Worm (Caenorhabditis elegans) whole organism, L1 larva: Measurements from ENCODE around the gene H40L08.3.

Experiments
- C16A3.4 ChIP-seq: fragments of 150-350 bp; optimal IDR thresholded peaks from 2 replicates; lab custom pipeline; 2014; ENCODE audit warnings: missing biosample characterization, missing genetic modification characterization
- Y116A8C.19 ChIP-seq: sonication (generic microtip); optimal IDR thresholded peaks from 2 replicates; lab custom pipeline; 2016; ENCODE audit warnings: missing compliant biosample characterization, missing genetic modification characterization, borderline replicate concordance
- aha-1 ChIP-seq: fragments of 150-350 bp; optimal IDR thresholded peaks from 2 replicates; lab custom pipeline; 2014; ENCODE audit warnings: missing biosample characterization, missing genetic modification characterization
- aly-2 ChIP-seq: fragments of 150-350 bp; optimal IDR thresholded peaks from 2 replicates; lab custom pipeline; 2014; ENCODE audit warnings: missing biosample characterization, missing genetic modification characterization
- ama-1 ChIP-seq: fragments of 150-350 bp; optimal IDR thresholded peaks from 2 replicates; lab custom pipeline; 2014
- ceh-82 ChIP-seq, 3 experiments: fragments of 150-350 bp in 1 of 3; sonication (generic microtip) in 2 of 3; optimal IDR thresholded peaks; 2 replicates each; lab custom pipeline; 2014 to 2017; ENCODE audit warnings: missing biosample characterization in 3 of 3, missing genetic modification characterization in 3 of 3
- efl-1 ChIP-seq, 4 experiments: fragments of 150-350 bp; optimal IDR thresholded peaks in 3 of 4; peaks in 1 of 4; 1 replicate in 1 of 4; 2 replicates in 3 of 4; lab custom pipeline; 2014; ENCODE audit warnings: missing biosample characterization in 2 of 4, missing genetic modification characterization in 2 of 4, missing genetic modification reagents in 2 of 4
- elt-3 ChIP-seq, 6 experiments: fragments of 150-350 bp in 1 of 6; sonication (generic microtip); optimal IDR thresholded peaks; 2 replicates each; lab custom pipeline; 2017 to 2018; ENCODE audit warnings: missing biosample characterization in 6 of 6, missing genetic modification characterization in 6 of 6, inconsistent platforms in 1 of 6
- ets-5 ChIP-seq: fragments of 200-800 bp; sonication (Bioruptor generic); IDR thresholded peaks from 2 replicates; pipeline ENCODE4 v1.3.6; 2022; ENCODE audit warnings: missing genetic modification characterization, missing compliant biosample characterization
- fkh-10 ChIP-seq: sonication (generic microtip); optimal IDR thresholded peaks from 2 replicates; lab custom pipeline; 2017; ENCODE audit warnings: missing biosample characterization, missing genetic modification reagents, missing genetic modification characterization
- fkh-4 ChIP-seq: sonication (generic microtip); optimal IDR thresholded peaks from 2 replicates; lab custom pipeline; 2016; ENCODE audit warnings: missing compliant biosample characterization, missing genetic modification characterization, borderline replicate concordance
- hpl-2 ChIP-seq: fragments of 150-350 bp; optimal IDR thresholded peaks from 2 replicates; lab custom pipeline; 2014; ENCODE audit warnings: missing biosample characterization, missing genetic modification reagents, missing genetic modification characterization
- irx-1 ChIP-seq: sonication (generic microtip); optimal IDR thresholded peaks from 2 replicates; lab custom pipeline; 2016; ENCODE audit warnings: missing genetic modification characterization, missing compliant biosample characterization
- isw-1 ChIP-seq: fragments of 200-800 bp; sonication (Bioruptor generic); IDR thresholded peaks from 2 replicates; pipeline ENCODE4 v1.3.6; 2022; ENCODE audit warnings: missing genetic modification characterization, missing compliant biosample characterization
- jun-1 ChIP-seq: fragments of 150-350 bp; optimal IDR thresholded peaks from 2 replicates; lab custom pipeline; 2014; ENCODE audit warnings: missing biosample characterization, missing genetic modification reagents, missing genetic modification characterization
- mdl-1 ChIP-seq, 2 experiments: fragments of 150-350 bp; optimal IDR thresholded peaks; 2 replicates each; lab custom pipeline; 2014 to 2017; ENCODE audit warnings: missing biosample characterization in 2 of 2, missing genetic modification characterization in 2 of 2, inconsistent platforms in 1 of 2
- mep-1 ChIP-seq: fragments of 150-350 bp; optimal IDR thresholded peaks from 2 replicates; lab custom pipeline; 2014; ENCODE audit warnings: missing biosample characterization, missing genetic modification characterization
- nhr-11 ChIP-seq: fragments of 150-350 bp; optimal IDR thresholded peaks from 2 replicates; lab custom pipeline; 2014; ENCODE audit warnings: missing biosample characterization, missing genetic modification characterization
- nhr-19 ChIP-seq: fragments of 200-800 bp; sonication (Bioruptor generic); conservative IDR thresholded peaks from 2 replicates; pipeline ENCODE4 v1.3.6; 2022; ENCODE audit warnings: missing genetic modification characterization, missing compliant biosample characterization
- nhr-20 ChIP-seq: sonication (generic microtip); optimal IDR thresholded peaks from 2 replicates; lab custom pipeline; 2016; ENCODE audit warnings: mild to moderate bottlenecking, missing genetic modification characterization, missing compliant biosample characterization
- nhr-237 ChIP-seq: fragments of 150-350 bp; optimal IDR thresholded peaks from 2 replicates; lab custom pipeline; 2014; ENCODE audit warnings: missing biosample characterization, missing genetic modification characterization
- nhr-47 ChIP-seq: sonication (generic microtip); optimal IDR thresholded peaks from 2 replicates; lab custom pipeline; 2016; ENCODE audit warnings: mild to moderate bottlenecking, missing genetic modification characterization, moderate library complexity, missing compliant biosample characterization
- nhr-84 ChIP-seq: sonication (generic microtip); optimal IDR thresholded peaks from 2 replicates; lab custom pipeline; 2017; ENCODE audit warnings: missing biosample characterization, missing genetic modification characterization
- nhr-85 ChIP-seq: sonication (generic microtip); peaks from one replicate; lab custom pipeline; 2016; ENCODE audit warnings: missing genetic modification characterization, inconsistent platforms, missing compliant biosample characterization
- pag-3 ChIP-seq: sonication (generic microtip); optimal IDR thresholded peaks from 2 replicates; lab custom pipeline; 2017; ENCODE audit warnings: missing genetic modification characterization, mild to moderate bottlenecking, missing compliant biosample characterization, antibody characterized with exemption, borderline replicate concordance; ENCODE audit not compliant: insufficient read depth
- pqm-1 ChIP-seq: sonication (generic microtip); optimal IDR thresholded peaks from 3 replicates; lab custom pipeline; 2017; ENCODE audit warnings: missing biosample characterization, missing genetic modification characterization
- rnt-1 ChIP-seq: sonication (generic microtip); optimal IDR thresholded peaks from 2 replicates; lab custom pipeline; 2016; ENCODE audit warnings: mild to moderate bottlenecking, missing genetic modification characterization, moderate library complexity, missing compliant biosample characterization
- snpc-4 ChIP-seq: fragments of 150-350 bp; optimal IDR thresholded peaks from 2 replicates; lab custom pipeline; 2014; ENCODE audit warnings: missing biosample characterization, missing genetic modification characterization
- snu-23 ChIP-seq: sonication (generic microtip); optimal IDR thresholded peaks from 2 replicates; lab custom pipeline; 2016; ENCODE audit warnings: missing genetic modification characterization, missing compliant biosample characterization
- tbx-2 ChIP-seq: sonication (generic microtip); optimal IDR thresholded peaks from 2 replicates; lab custom pipeline; 2016; ENCODE audit warnings: missing genetic modification characterization, missing compliant biosample characterization
- unc-98 ChIP-seq: fragments of 200-800 bp; sonication (Bioruptor generic); IDR thresholded peaks from 2 replicates; pipeline ENCODE4 v1.3.6; 2022; ENCODE audit warnings: missing genetic modification characterization, missing compliant biosample characterization

The H40L08.3 gene

ce11 chrX:15070137-15070536 is 5.8 kb downstream of the H40L08.3 start:
- TF ChIP-seq jun-1 (tag; lab: Kevin White, UChicago) (no peak), snpc-4 (tag; lab: Kevin White, UChicago) (peak; percentile 54)

ce11 chrX:15069242-15069641 is 6.7 kb downstream of the H40L08.3 start, which contains the start of gene mam-6:
TSS of gene mam-6 (minus strand) at chrX:15069342.
- no peak for TF ChIP-seq nhr-11 (tag; lab: Kevin White, UChicago)
- TF ChIP-seq, all 84 proteins: peak for 0

ce11 chrX:15060303-15060702 is 15.6 kb downstream of the H40L08.3 start, which contains the start of gene fbxa-96:
TSS of gene fbxa-96 (minus strand) at chrX:15060403.
- TF ChIP-seq ets-5 (GFP tag; lab: Robert Waterston, UW) (no peak), C16A3.4 (no peak), rnt-1 (tag; lab: Kevin White, UChicago) (no peak), aha-1 (tag; lab: Kevin White, UChicago) (no peak), aly-2 (no peak), elt-3 (tag; optimal IDR thresholded peaks at IDR 0.05; lab: Kevin White, UChicago) (no peak), tbx-2 (no peak), pag-3 (tag; lab: Kevin White, UChicago) (no peak), fkh-10 (GFP tag; lab: Kevin White, UChicago) (no peak), isw-1 (GFP tag; lab: Robert Waterston, UW) (no peak), hpl-2 (GFP tag; lab: Kevin White, UChicago) (no peak), unc-98 (GFP tag; lab: Robert Waterston, UW) (no peak), pqm-1 (tag; lab: Kevin White, UChicago) (no peak)

ce11 chrX:15057900-15058299 is 18.0 kb downstream of the H40L08.3 start:
- TF ChIP-seq fkh-4 (tag; lab: Kevin White, UChicago) (no peak), nhr-20 (no peak), nhr-47 (tag; lab: Kevin White, UChicago) (no peak), ceh-82 (tag; optimal IDR thresholded peaks at IDR 0.05; lab: Kevin White, UChicago) (no peak)
- TF ChIP-seq, all 84 proteins: peak for 0

DNA sequence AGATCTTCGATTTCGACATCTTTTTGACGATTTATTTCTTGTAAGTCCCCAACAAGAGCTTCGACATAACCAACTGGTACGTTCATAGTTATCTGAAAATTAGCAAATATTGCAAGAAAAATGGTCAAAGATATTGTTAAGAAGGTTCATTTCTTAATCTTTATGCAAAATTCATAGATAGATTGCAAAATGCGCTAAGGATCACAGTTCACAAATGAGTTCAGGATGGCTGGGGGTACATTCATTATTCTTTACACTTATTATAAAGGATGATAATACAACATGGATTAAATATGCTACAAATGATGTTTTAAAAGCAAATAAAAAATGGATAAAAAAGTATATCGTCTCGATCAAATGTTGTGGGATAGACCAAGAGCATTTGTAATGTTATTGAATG is 19.2 kb downstream of the H40L08.3 start, which contains the start of gene H03G16.5:
Gene H03G16.5, minus strand, starts transcription at position 101 of the 400 bp plus-strand sequence.
- no peak for TF ChIP-seq mep-1 (tag; lab: Kevin White, UChicago)
- TF ChIP-seq aha-1 (tag; lab: Kevin White, UChicago), result no peak
- no peak for TF ChIP-seq nhr-84 (tag; lab: Kevin White, UChicago)
- TF ChIP-seq nhr-85 (tag; lab: Kevin White, UChicago), result no peak
- no peak for TF ChIP-seq nhr-19 (GFP tag; lab: Robert Waterston, UW)
- TF ChIP-seq Y116A8C.19, result no peak
- TF ChIP-seq C16A3.4, result no peak
- TF ChIP-seq, all 84 proteins: peak for 0

- no peak for TF ChIP-seq mep-1 (tag; lab: Kevin White, UChicago)
- no peak for TF ChIP-seq nhr-237
- no peak for TF ChIP-seq mdl-1 (tag; optimal IDR thresholded peaks at IDR 0.05; lab: Kevin White, UChicago)
- no peak for TF ChIP-seq snu-23 (GFP tag; lab: Kevin White, UChicago)
- TF ChIP-seq nhr-19 (GFP tag; lab: Robert Waterston, UW), result no peak
- TF ChIP-seq irx-1 (tag; lab: Kevin White, UChicago), result no peak
- TF ChIP-seq, all 84 proteins: peak for 0
Observed at ce11 chrX:15055914-15056313, 20.0 kb downstream of the H40L08.3 start, which contains the start of gene H03G16.7. TSS of gene H03G16.7 (minus strand) at chrX:15056014.

DNA sequence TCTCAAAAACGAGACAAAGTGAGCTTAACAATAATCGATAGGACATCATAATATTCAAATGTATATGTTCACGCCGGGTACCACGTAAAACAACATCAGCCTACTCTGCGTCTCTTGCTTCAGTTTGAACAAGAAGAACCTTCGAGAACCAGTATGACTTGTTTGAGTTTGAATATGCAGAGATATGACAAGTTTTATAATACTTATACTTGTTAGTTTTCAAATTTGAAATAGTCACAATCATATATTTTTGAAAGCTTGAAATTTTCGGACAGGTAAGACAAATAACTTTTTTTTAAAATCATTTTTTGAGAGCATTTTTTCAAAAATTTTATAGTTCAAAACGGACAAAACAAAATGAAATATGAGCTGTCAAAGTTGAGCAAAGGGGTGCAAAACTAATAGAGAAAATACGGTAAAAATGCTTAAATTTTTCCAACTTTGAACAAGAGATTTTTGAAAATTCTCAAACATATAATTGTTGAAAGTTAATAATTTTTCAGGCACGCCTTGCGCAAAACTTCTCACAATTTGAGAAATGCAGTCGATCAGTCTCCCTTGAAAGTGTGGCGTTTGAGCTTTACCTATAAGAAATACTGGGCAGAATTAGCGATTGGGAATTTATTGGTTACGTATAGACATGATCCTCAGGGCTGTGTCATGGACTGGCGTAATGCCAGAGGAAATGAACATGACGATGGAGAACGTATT is 22.5 kb downstream of the H40L08.3 start, which contains the start of gene H03G16.1:
Gene H03G16.1, plus strand, starts transcription at position 661 of the 711 bp plus-strand sequence.
- no peak for TF ChIP-seq ama-1 (lab: Kevin White, UChicago)
- TF ChIP-seq efl-1 (optimal IDR thresholded peaks at IDR 0.05; lab: Kevin White, UChicago), result no peak
- peak in 1 of 2 experiments; percentile 67 for TF ChIP-seq efl-1 (GFP tag; optimal IDR thresholded peaks at IDR 0.05 in 1 of 2; lab: Kevin White, UChicago)
- TF ChIP-seq, all 84 proteins: peak for 1
